Fruit fly (Drosophila melanogaster): Measurements from ENCODE around the gene loh.
A peak's percentile ranks its signal among the peaks of the same experiment; 100 is the strongest.

The loh gene

DNA sequence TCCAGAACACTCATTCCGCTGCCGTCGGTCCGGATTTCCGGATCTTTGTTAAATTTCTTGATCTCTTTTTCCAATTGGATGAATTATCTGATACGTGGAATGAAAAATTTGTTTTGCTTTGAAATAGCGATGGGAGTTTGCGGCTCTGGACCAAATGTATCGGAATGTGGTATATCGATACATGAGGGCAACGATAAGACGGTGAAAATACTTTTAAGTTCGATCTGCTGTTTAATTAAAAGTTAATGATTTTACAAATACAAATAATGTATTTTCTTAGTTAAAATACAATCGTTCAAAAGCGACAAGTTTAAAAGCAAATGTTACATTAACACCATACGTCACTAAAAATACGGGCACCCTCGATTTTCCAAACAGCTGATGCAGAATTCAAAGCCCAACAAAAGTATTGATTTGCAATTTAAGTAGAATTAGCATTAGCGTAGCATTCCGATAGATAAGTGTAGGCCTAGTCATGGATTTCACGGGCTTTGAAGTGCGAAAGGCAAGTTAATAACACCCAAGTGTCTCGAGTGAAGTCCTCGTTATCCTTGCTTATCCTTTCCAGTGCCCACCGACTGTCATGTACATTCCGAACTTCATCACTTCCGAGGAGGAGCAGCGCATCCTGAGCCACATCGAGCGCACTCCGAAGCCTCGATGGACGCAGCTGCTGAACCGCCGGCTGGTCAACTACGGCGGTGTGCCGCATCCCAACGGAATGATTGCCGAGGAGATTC is 46.3 kb downstream of the loh start, which contains the start of the genes Cog4 and CG6144 (continued):
- TF ChIP-seq Ptx1 (GFP tag; IDR thresholded peaks at IDR 0.05): peak; percentile 19; the same call in 1 of the 2 replicates
- TF ChIP-seq tup (GFP tag; optimal IDR thresholded peaks at IDR 0.05): no peak
- TF ChIP-seq al (GFP tag; IDR thresholded peaks at IDR 0.05): 0 out of 2 replicates have a peak, but pooled peaks have one; percentile 17
- TF ChIP-seq mld (GFP tag; IDR thresholded peaks at IDR 0.05; ENCODE audit: partially characterized antibody): no peak
- no peak for TF ChIP-seq Hr39 (optimal IDR thresholded peaks at IDR 0.05)
- no peak for TF ChIP-seq odd (GFP tag; optimal IDR thresholded peaks at IDR 0.05)
- TF ChIP-seq Sry-δ (GFP tag; optimal IDR thresholded peaks at IDR 0.05): peak; percentile 87
- TF ChIP-seq zen2 (GFP tag; IDR thresholded peaks at IDR 0.05; ENCODE audit: partially characterized antibody): peak; percentile 80; the same call in 2 of the 3 replicates
- no peak for TF ChIP-seq CG14965 (GFP tag; optimal IDR thresholded peaks at IDR 0.05; ENCODE audit: borderline replicate concordance)
- no peak for TF ChIP-seq Sry-β (GFP tag; optimal IDR thresholded peaks at IDR 0.05)
- no peak for TF ChIP-seq CG11398 (GFP tag; optimal IDR thresholded peaks at IDR 0.05)
- TF ChIP-seq inv (GFP tag; IDR thresholded peaks at IDR 0.05; ENCODE audit: partially characterized antibody): peak; percentile 68
- no peak for TF ChIP-seq prd (optimal IDR thresholded peaks at IDR 0.05)
- TF ChIP-seq prd (GFP tag; IDR thresholded peaks at IDR 0.05): peak; percentile 48; the same call in 2 of the 3 replicates
- no peak for TF ChIP-seq CG7928 (GFP tag; optimal IDR thresholded peaks at IDR 0.05)
- TF ChIP-seq CG17912 (GFP tag; optimal IDR thresholded peaks at IDR 0.05): no peak
- 0 out of 2 replicates have a peak, but pooled peaks have one; percentile 33 for TF ChIP-seq Rfx (GFP tag; IDR thresholded peaks at IDR 0.05)
- TF ChIP-seq Xbp1 (GFP tag; optimal IDR thresholded peaks at IDR 0.05): peak; percentile 37
- TF ChIP-seq Dll (GFP tag; IDR thresholded peaks at IDR 0.05; ENCODE audit: partially characterized antibody): peak; percentile 91
- no peak for TF ChIP-seq CG2678 (tag; optimal IDR thresholded peaks at IDR 0.05)
- TF ChIP-seq dimm (GFP tag; IDR thresholded peaks at IDR 0.05): no peak
- TF ChIP-seq CG14441 (GFP tag; IDR thresholded peaks at IDR 0.05): peak; percentile 19; the same call in 1 of the 2 replicates
- no peak for TF ChIP-seq ewg (GFP tag; optimal IDR thresholded peaks at IDR 0.05)
- TF ChIP-seq nerfin-2 (GFP tag; IDR thresholded peaks at IDR 0.05; ENCODE audit: partially characterized antibody): peak; percentile 51; the same call in 1 of the 2 replicates
- TF ChIP-seq ranshi (GFP tag; IDR thresholded peaks at IDR 0.05): peak; percentile 82; the same call in 1 of the 2 replicates
- TF ChIP-seq grn (GFP tag; optimal IDR thresholded peaks at IDR 0.05): peak; percentile 63
- TF ChIP-seq Elba2 (GFP tag; optimal IDR thresholded peaks at IDR 0.05): peak; percentile 68
- TF ChIP-seq Sin3A (optimal IDR thresholded peaks at IDR 0.05): peak; percentile 64
- peak; percentile 45 for TF ChIP-seq Dp (GFP tag; optimal IDR thresholded peaks at IDR 0.05)
- TF ChIP-seq nmo (GFP tag; optimal IDR thresholded peaks at IDR 0.05): peak; percentile 83

- TF ChIP-seq ci (GFP tag; IDR thresholded peaks at IDR 0.05) (0 out of 3 replicates have a peak, but pooled peaks have one; percentile 41), lola (GFP tag; optimal IDR thresholded peaks at IDR 0.05) (no peak), nerfin-2 (GFP tag; IDR thresholded peaks at IDR 0.05; ENCODE audit: partially characterized antibody) (no peak), gsb (GFP tag; IDR thresholded peaks at IDR 0.05) (0 out of 2 replicates have a peak, but pooled peaks have one; percentile 29), Asciz (GFP tag; optimal IDR thresholded peaks at IDR 0.05) (no peak), CG31224 (GFP tag; IDR thresholded peaks at IDR 0.05) (no peak)
These were observed 49.0 kb downstream of the loh start, which contains the start of gene CG13144 for dm6 chr2L:10491354-10491753. TSS of gene CG13144 (minus strand) at chr2L:10491454.

- no peak for TF ChIP-seq dan (GFP tag; IDR thresholded peaks at IDR 0.05)
- no peak for TF ChIP-seq CG15514 (GFP tag; optimal IDR thresholded peaks at IDR 0.05)
- TF ChIP-seq Asciz (GFP tag; optimal IDR thresholded peaks at IDR 0.05): peak; percentile 40
- peak; percentile 63 for TF ChIP-seq sens (GFP tag)
These were observed 53.2 kb downstream of the loh start for dm6 chr2L:10495495-10495894.
